Worm (Caenorhabditis elegans) whole organism, mixed stage, embryonic: Measurements from ENCODE around the gene pho-14.

Experiments
- bed-3 ChIP-seq: fragments of 200-800 bp; sonication (Bioruptor generic); optimal IDR thresholded peaks from 3 replicates; lab custom pipeline; 2018; ENCODE audit warnings: mild to moderate bottlenecking, missing genetic modification characterization, moderate library complexity, missing compliant biosample characterization
- ceh-39 ChIP-seq: fragments of 150-350 bp; optimal IDR thresholded peaks from 2 replicates; lab custom pipeline; 2014; ENCODE audit warnings: missing biosample characterization, missing genetic modification characterization
- ces-1 ChIP-seq: fragments of 150-350 bp; optimal IDR thresholded peaks from 2 replicates; lab custom pipeline; 2014; ENCODE audit warnings: missing biosample characterization, missing genetic modification reagents, missing genetic modification characterization
- flh-1 ChIP-seq: fragments of 200-800 bp; sonication (Bioruptor generic); optimal IDR thresholded peaks from 2 replicates; lab custom pipeline; 2018; ENCODE audit warnings: mild to moderate bottlenecking, missing genetic modification characterization, moderate library complexity, missing compliant biosample characterization
- nhr-237 ChIP-seq: fragments of 150-350 bp; optimal IDR thresholded peaks from 2 replicates; lab custom pipeline; 2014; ENCODE audit warnings: missing biosample characterization, missing genetic modification characterization
- nhr-28 ChIP-seq: fragments of 150-350 bp; optimal IDR thresholded peaks from 2 replicates; lab custom pipeline; 2014; ENCODE audit warnings: missing biosample characterization, missing genetic modification characterization
- nhr-76 ChIP-seq: sonication (generic microtip); optimal IDR thresholded peaks from 2 replicates; lab custom pipeline; 2017; ENCODE audit warnings: missing biosample characterization, missing genetic modification characterization
- snpc-4 ChIP-seq: fragments of 150-350 bp; optimal IDR thresholded peaks from 2 replicates; lab custom pipeline; 2014; ENCODE audit warnings: missing biosample characterization, missing genetic modification characterization
- sptf-1 ChIP-seq: sonication (generic microtip); optimal IDR thresholded peaks from 2 replicates; lab custom pipeline; 2017; ENCODE audit warnings: mild to moderate bottlenecking, missing genetic modification characterization, moderate library complexity, missing compliant biosample characterization
- unc-62 ChIP-seq: fragments of 150-350 bp; optimal IDR thresholded peaks from 2 replicates; lab custom pipeline; 2014; ENCODE audit warnings: missing biosample characterization, missing genetic modification reagents, missing genetic modification characterization
- zip-8 ChIP-seq: fragments of 150-350 bp; optimal IDR thresholded peaks from 2 replicates; lab custom pipeline; 2014; ENCODE audit warnings: missing biosample characterization, missing genetic modification characterization

- TF ChIP-seq sptf-1: no peak
- TF ChIP-seq snpc-4 (tag; lab: Kevin White, UChicago): no peak
- no peak for TF ChIP-seq nhr-28 (tag; lab: Kevin White, UChicago)
- TF ChIP-seq nhr-76 (tag; lab: Kevin White, UChicago): no peak
- TF ChIP-seq ceh-39: no peak
- TF ChIP-seq bed-3 (GFP tag; lab: Kevin White, UChicago): no peak
- TF ChIP-seq zip-8 (tag; lab: Kevin White, UChicago): no peak
- TF ChIP-seq nhr-237 (tag; lab: Kevin White, UChicago): no peak
- TF ChIP-seq ces-1 (GFP tag; lab: Kevin White, UChicago): no peak
- TF ChIP-seq unc-62 (GFP tag; lab: Kevin White, UChicago): no peak
- no peak for TF ChIP-seq flh-1
Observed at ce11 chrII:1140689-1141088, 40.1 kb upstream of the pho-14 start, which contains the start of gene W09B6.4.
